Worm (Caenorhabditis elegans) whole organism, mixed stage, embryonic: ENCODE data around the gene T12A2.3.

Experiments
- bed-3 ChIP-seq: fragments of 200-800 bp; sonication (Bioruptor generic); optimal IDR thresholded peaks from 3 replicates; lab custom pipeline; 2018; ENCODE audit warnings: mild to moderate bottlenecking, missing genetic modification characterization, moderate library complexity, missing compliant biosample characterization
- blmp-1 ChIP-seq: fragments of 150-350 bp; optimal IDR thresholded peaks from 2 replicates; lab custom pipeline; 2014; ENCODE audit warnings: missing biosample characterization, missing genetic modification characterization
- ceh-43 ChIP-seq: fragments of 200-800 bp; sonication (Bioruptor generic); optimal IDR thresholded peaks from 2 replicates; lab custom pipeline; 2018; ENCODE audit warnings: mild to moderate bottlenecking, missing genetic modification characterization, moderate library complexity, missing compliant biosample characterization
- lin-32 ChIP-seq: fragments of 200-800 bp; sonication (Bioruptor generic); optimal IDR thresholded peaks from 2 replicates; lab custom pipeline; 2018; ENCODE audit warnings: mild to moderate bottlenecking, missing genetic modification characterization, missing compliant biosample characterization
- lsy-2 ChIP-seq: fragments of 150-350 bp; optimal IDR thresholded peaks from 2 replicates; lab custom pipeline; 2014; ENCODE audit warnings: missing biosample characterization, missing genetic modification characterization
- mep-1 ChIP-seq: fragments of 150-350 bp; optimal IDR thresholded peaks from 2 replicates; lab custom pipeline; 2017; ENCODE audit warnings: missing biosample characterization, missing genetic modification reagents, missing genetic modification characterization, inconsistent platforms
- mls-2 ChIP-seq: sonication (generic microtip); optimal IDR thresholded peaks from 2 replicates; lab custom pipeline; 2016; ENCODE audit warnings: mild to moderate bottlenecking, missing genetic modification characterization, moderate library complexity, missing compliant biosample characterization
- nhr-237 ChIP-seq: fragments of 150-350 bp; optimal IDR thresholded peaks from 2 replicates; lab custom pipeline; 2014; ENCODE audit warnings: missing biosample characterization, missing genetic modification characterization
- nhr-28 ChIP-seq: fragments of 150-350 bp; optimal IDR thresholded peaks from 2 replicates; lab custom pipeline; 2014; ENCODE audit warnings: missing biosample characterization, missing genetic modification characterization
- pha-4 ChIP-seq: fragments of 150-350 bp; optimal IDR thresholded peaks from 2 replicates; lab custom pipeline; 2018; ENCODE audit warnings: missing biosample characterization, missing genetic modification reagents, missing genetic modification characterization
- snpc-4 ChIP-seq: fragments of 150-350 bp; optimal IDR thresholded peaks from 2 replicates; lab custom pipeline; 2014; ENCODE audit warnings: missing biosample characterization, missing genetic modification characterization
- unc-39 ChIP-seq: fragments of 150-350 bp; optimal IDR thresholded peaks from 2 replicates; lab custom pipeline; 2014; ENCODE audit warnings: missing biosample characterization, missing genetic modification characterization
- unc-62 ChIP-seq: fragments of 150-350 bp; optimal IDR thresholded peaks from 2 replicates; lab custom pipeline; 2014; ENCODE audit warnings: missing biosample characterization, missing genetic modification reagents, missing genetic modification characterization

- TF ChIP-seq unc-62 (GFP tag; lab: Kevin White, UChicago) (no peak), bed-3 (no peak), ceh-43 (GFP tag; lab: Kevin White, UChicago) (no peak), pha-4 (no peak), lsy-2 (tag; lab: Kevin White, UChicago) (no peak), mls-2 (tag; lab: Kevin White, UChicago) (no peak), nhr-237 (tag; lab: Kevin White, UChicago) (no peak), mep-1 (tag; lab: Kevin White, UChicago) (no peak), snpc-4 (no peak), blmp-1 (tag; lab: Kevin White, UChicago) (no peak), nhr-28 (no peak), unc-39 (no peak), lin-32 (GFP tag; lab: Kevin White, UChicago) (no peak)
These were observed 19.5 kb downstream of the T12A2.3 start, which contains the start of gene srg-2 for ce11 chrIII:6260115-6260514.
